Fruit fly (Drosophila melanogaster) whole organism, embryonic: ENCODE results near the gene pes.
A peak's percentile ranks its signal among the peaks of the same experiment; 100 is the strongest.

Experiments
- CG10979 ChIP-seq: fragments of 200-800 bp; sonication (Bioruptor generic); optimal IDR thresholded peaks from 2 replicates; lab custom pipeline; 2018; ENCODE audit warnings: missing biosample characterization, mild to moderate bottlenecking, missing genetic modification characterization, moderate library complexity
- CG11695 ChIP-seq: fragments of 200-800 bp; sonication (Bioruptor generic); IDR thresholded peaks from 3 replicates; pipeline ENCODE4 v1.3.6; 2022; ENCODE audit warnings: missing biosample characterization, missing genetic modification characterization
- CG12391 ChIP-seq: fragments of 200-800 bp; sonication (Bioruptor generic); optimal IDR thresholded peaks from 3 replicates; lab custom pipeline; 2018; ENCODE audit warnings: missing biosample characterization, mild to moderate bottlenecking, missing genetic modification characterization, moderate library complexity
- CG13424 ChIP-seq: fragments of 200-800 bp; sonication (Bioruptor generic); optimal IDR thresholded peaks from 2 replicates; lab custom pipeline; 2019; ENCODE audit warnings: missing biosample characterization, mild to moderate bottlenecking, missing genetic modification characterization, moderate library complexity
- CG15269 ChIP-seq: fragments of 200-800 bp; sonication (Bioruptor generic); optimal IDR thresholded peaks from 2 replicates; lab custom pipeline; 2018; ENCODE audit warnings: missing biosample characterization, mild to moderate bottlenecking, missing genetic modification characterization, moderate library complexity
- CG17385 ChIP-seq: fragments of 200-800 bp; sonication (Bioruptor generic); optimal IDR thresholded peaks from 3 replicates; lab custom pipeline; 2018; ENCODE audit warnings: missing biosample characterization, mild to moderate bottlenecking, missing genetic modification characterization
- CG17612 ChIP-seq: fragments of 200-800 bp; sonication (Bioruptor generic); IDR thresholded peaks from 2 replicates; pipeline ENCODE4 v1.3.6; 2022; ENCODE audit warnings: missing biosample characterization, missing genetic modification characterization
- CG18262 ChIP-seq: fragments of 200-800 bp; optimal IDR thresholded peaks from 3 replicates; lab custom pipeline; 2019; ENCODE audit warnings: missing biosample characterization, mild to moderate bottlenecking, missing genetic modification characterization, moderate library complexity
- CG2678 ChIP-seq: fragments of 200-800 bp; sonication (Bioruptor generic); optimal IDR thresholded peaks from 3 replicates; lab custom pipeline; 2019; ENCODE audit warnings: missing biosample characterization, mild to moderate bottlenecking, missing genetic modification characterization, moderate library complexity
- CG30403 ChIP-seq: fragments of 200-800 bp; sonication (Bioruptor generic); optimal IDR thresholded peaks from 3 replicates; lab custom pipeline; 2016; ENCODE audit warnings: missing biosample characterization, missing genetic modification characterization
- CG30431 ChIP-seq: fragments of 200-800 bp; sonication (Bioruptor generic); optimal IDR thresholded peaks from 2 replicates; lab custom pipeline; 2017; ENCODE audit warnings: missing biosample characterization, missing genetic modification characterization
- CG31441 ChIP-seq: fragments of 200-800 bp; sonication (Bioruptor generic); IDR thresholded peaks from 2 replicates; pipeline ENCODE4 v1.3.6; 2022; ENCODE audit warnings: missing biosample characterization, missing genetic modification characterization
- CG7556 ChIP-seq: fragments of 200-800 bp; sonication (Bioruptor generic); optimal IDR thresholded peaks from 2 replicates; lab custom pipeline; 2017; ENCODE audit warnings: missing biosample characterization, mild to moderate bottlenecking, missing genetic modification characterization
- CG7786 ChIP-seq: fragments of 200-800 bp; sonication (Bioruptor generic); optimal IDR thresholded peaks from 2 replicates; lab custom pipeline; 2016; ENCODE audit warnings: missing biosample characterization, missing genetic modification characterization
- CG7839 ChIP-seq: fragments of 200-800 bp; sonication (Bioruptor generic); optimal IDR thresholded peaks from 3 replicates; lab custom pipeline; 2018; ENCODE audit warnings: missing biosample characterization, mild to moderate bottlenecking, missing genetic modification characterization, moderate library complexity
- CG7963 ChIP-seq: fragments of 200-800 bp; sonication (Bioruptor generic); IDR thresholded peaks from 3 replicates; pipeline ENCODE4 v1.3.6; 2022; ENCODE audit warnings: missing biosample characterization, missing genetic modification characterization; ENCODE audit not compliant: partially characterized antibody
- CG9437 ChIP-seq: fragments of 200-800 bp; sonication (Bioruptor generic); optimal IDR thresholded peaks from 2 replicates; lab custom pipeline; 2018; ENCODE audit warnings: missing biosample characterization, mild to moderate bottlenecking, missing genetic modification characterization
- Drgx ChIP-seq: fragments of 200-800 bp; sonication (Bioruptor generic); IDR thresholded peaks from 2 replicates; pipeline ENCODE4 v1.3.6; 2022; ENCODE audit warnings: missing biosample characterization, missing genetic modification characterization
- Ets65A ChIP-seq: fragments of 200-800 bp; sonication (Bioruptor generic); peaks from one replicate; lab custom pipeline; 2016; ENCODE audit warnings: missing biosample characterization, missing genetic modification characterization
- Hmx ChIP-seq: fragments of 200-800 bp; sonication (Bioruptor generic); optimal IDR thresholded peaks from 2 replicates; lab custom pipeline; 2016; ENCODE audit warnings: missing biosample characterization, missing genetic modification characterization
- Hr51 ChIP-seq, 2 experiments: fragments of 200-800 bp; sonication (Bioruptor generic); optimal IDR thresholded peaks; 2 replicates in 1 of 2; 3 replicates in 1 of 2; lab custom pipeline; 2016 to 2018; ENCODE audit warnings: missing biosample characterization in 2 of 2, missing genetic modification characterization in 2 of 2, mild to moderate bottlenecking in 1 of 2, moderate library complexity in 1 of 2
- Med ChIP-seq: fragments of 200-800 bp; sonication (Bioruptor generic); peaks from one replicate; lab custom pipeline; 2016; ENCODE audit warnings: missing biosample characterization, missing genetic modification characterization, mild to moderate bottlenecking, inconsistent platforms, moderate library complexity
- Nf-YB ChIP-seq: fragments of 200-800 bp; sonication (Bioruptor generic); optimal IDR thresholded peaks from 3 replicates; lab custom pipeline; 2019; ENCODE audit warnings: missing biosample characterization, mild to moderate bottlenecking, missing genetic modification characterization, moderate library complexity
- PHDP ChIP-seq: fragments of 200-800 bp; sonication (Bioruptor generic); optimal IDR thresholded peaks from 3 replicates; lab custom pipeline; 2018; ENCODE audit warnings: missing biosample characterization, mild to moderate bottlenecking, missing genetic modification characterization, moderate library complexity
- Sox102F ChIP-seq: fragments of 200-800 bp; sonication (Bioruptor generic); optimal IDR thresholded peaks from 2 replicates; lab custom pipeline; 2018; ENCODE audit warnings: missing biosample characterization, mild to moderate bottlenecking, missing genetic modification characterization, moderate library complexity
- abd-A ChIP-seq: fragments of 200-800 bp; sonication (Bioruptor generic); optimal IDR thresholded peaks from 3 replicates; lab custom pipeline; 2019; ENCODE audit warnings: missing biosample characterization, mild to moderate bottlenecking, missing genetic modification characterization, moderate library complexity
- ap ChIP-seq: fragments of 200-800 bp; sonication (Bioruptor generic); IDR thresholded peaks from 2 replicates; pipeline ENCODE4 v1.3.6; 2022; ENCODE audit warnings: missing biosample characterization, missing genetic modification characterization
- bab2 ChIP-seq: fragments of 200-800 bp; sonication (Bioruptor generic); optimal IDR thresholded peaks from 2 replicates; lab custom pipeline; 2016; ENCODE audit warnings: missing biosample characterization, missing genetic modification characterization
- bsh ChIP-seq, 2 experiments: fragments of 200-800 bp; sonication (Bioruptor generic); optimal IDR thresholded peaks; 2 replicates each; lab custom pipeline; 2017 to 2018; ENCODE audit warnings: mild to moderate bottlenecking in 2 of 2, missing biosample characterization in 2 of 2, missing genetic modification characterization in 2 of 2, moderate library complexity in 1 of 2
- cad ChIP-seq: fragments of >200 bp; optimal IDR thresholded peaks from 2 replicates; lab custom pipeline; 2017; ENCODE audit warnings: missing biosample characterization, missing genetic modification characterization
- crol ChIP-seq: fragments of 200-800 bp; sonication (Bioruptor generic); IDR thresholded peaks from 2 replicates; pipeline ENCODE4 v1.3.6; 2022; ENCODE audit warnings: missing biosample characterization, missing genetic modification characterization
- dmrt99B ChIP-seq: fragments of 200-800 bp; sonication (Bioruptor generic); optimal IDR thresholded peaks from 2 replicates; lab custom pipeline; 2018; ENCODE audit warnings: missing biosample characterization, mild to moderate bottlenecking, missing genetic modification characterization, moderate library complexity
- dysf ChIP-seq: fragments of 200-800 bp; sonication (Bioruptor generic); IDR thresholded peaks from 3 replicates; pipeline ENCODE4 v1.3.6; 2022; ENCODE audit warnings: missing biosample characterization, missing genetic modification characterization
- ewg ChIP-seq: fragments of 200-800 bp; sonication (Bioruptor generic); optimal IDR thresholded peaks from 3 replicates; lab custom pipeline; 2017; ENCODE audit warnings: mild to moderate bottlenecking, missing biosample characterization, missing genetic modification reagents, missing genetic modification characterization
- exex ChIP-seq: fragments of 200-800 bp; sonication (Bioruptor generic); optimal IDR thresholded peaks from 4 replicates; lab custom pipeline; 2018; ENCODE audit warnings: missing biosample characterization, mild to moderate bottlenecking, missing genetic modification characterization, moderate library complexity
- gem ChIP-seq: fragments of 200-800 bp; sonication (Bioruptor generic); optimal IDR thresholded peaks from 2 replicates; lab custom pipeline; 2019; ENCODE audit warnings: missing biosample characterization, mild to moderate bottlenecking, missing genetic modification characterization, moderate library complexity
- kni ChIP-seq: fragments of 200-800 bp; sonication (Bioruptor generic); optimal IDR thresholded peaks from 3 replicates; lab custom pipeline; 2017; ENCODE audit warnings: mild to moderate bottlenecking, missing biosample characterization, missing genetic modification reagents, missing genetic modification characterization
- phol ChIP-seq: fragments of 200-800 bp; sonication (Bioruptor generic); optimal IDR thresholded peaks from 3 replicates; lab custom pipeline; 2018; ENCODE audit warnings: missing biosample characterization, mild to moderate bottlenecking, missing genetic modification characterization, moderate library complexity
- pros ChIP-seq: fragments of 200-800 bp; sonication (Bioruptor generic); optimal IDR thresholded peaks from 3 replicates; lab custom pipeline; 2019; ENCODE audit warnings: missing biosample characterization, mild to moderate bottlenecking, missing genetic modification characterization, moderate library complexity
- ranshi ChIP-seq: fragments of 200-800 bp; sonication (Bioruptor generic); IDR thresholded peaks from 2 replicates; pipeline ENCODE4 v1.3.6; 2022; ENCODE audit warnings: missing biosample characterization, missing genetic modification characterization
- row ChIP-seq: fragments of 200-800 bp; sonication (Bioruptor generic); IDR thresholded peaks from 3 replicates; pipeline ENCODE4 v1.3.6; 2022; ENCODE audit warnings: missing biosample characterization, missing genetic modification characterization
- sd ChIP-seq: fragments of 200-800 bp; sonication (Bioruptor generic); optimal IDR thresholded peaks from 3 replicates; lab custom pipeline; 2018; ENCODE audit warnings: missing biosample characterization, mild to moderate bottlenecking, missing genetic modification characterization, moderate library complexity
- sens ChIP-seq: fragments of 200-800 bp; sonication (Bioruptor generic); peaks from one replicate; lab custom pipeline; 2016; ENCODE audit warnings: missing biosample characterization, missing genetic modification characterization
- sug ChIP-seq: fragments of 200-800 bp; optimal IDR thresholded peaks from 2 replicates; lab custom pipeline; 2019; ENCODE audit warnings: missing biosample characterization, mild to moderate bottlenecking, missing genetic modification characterization, moderate library complexity
- ttk ChIP-seq: fragments of 200-800 bp; sonication (Bioruptor generic); IDR thresholded peaks from 2 replicates; pipeline ENCODE4 v2.1.2; 2022; ENCODE audit warnings: missing biosample characterization, missing genetic modification characterization

The pes gene

DNA sequence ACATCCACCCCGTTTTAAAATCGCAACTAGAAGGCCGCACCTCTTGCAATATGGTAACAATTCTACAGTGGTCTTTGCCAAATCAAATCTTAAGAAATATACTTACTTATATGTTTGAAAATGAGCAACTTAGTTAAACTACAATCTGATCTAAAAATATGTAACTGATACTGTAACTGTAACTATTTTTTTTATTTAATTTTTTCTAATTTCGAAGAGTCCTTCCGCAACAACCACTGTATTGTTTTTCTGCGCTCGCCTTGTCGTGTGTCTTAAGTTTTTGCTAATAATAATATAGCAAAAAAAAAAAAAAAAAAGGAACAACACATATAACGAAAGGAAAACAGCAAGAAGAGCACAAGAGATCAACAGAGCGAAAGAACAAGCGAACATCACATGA, 22.6 kb downstream of the pes start:
- TF ChIP-seq Drgx (peak; percentile 49), bsh (GFP tag; optimal IDR thresholded peaks at IDR 0.05; lab: Kevin White, UChicago) (peak in 1 of 2 experiments; percentile 47), bab2 (no peak)

DNA sequence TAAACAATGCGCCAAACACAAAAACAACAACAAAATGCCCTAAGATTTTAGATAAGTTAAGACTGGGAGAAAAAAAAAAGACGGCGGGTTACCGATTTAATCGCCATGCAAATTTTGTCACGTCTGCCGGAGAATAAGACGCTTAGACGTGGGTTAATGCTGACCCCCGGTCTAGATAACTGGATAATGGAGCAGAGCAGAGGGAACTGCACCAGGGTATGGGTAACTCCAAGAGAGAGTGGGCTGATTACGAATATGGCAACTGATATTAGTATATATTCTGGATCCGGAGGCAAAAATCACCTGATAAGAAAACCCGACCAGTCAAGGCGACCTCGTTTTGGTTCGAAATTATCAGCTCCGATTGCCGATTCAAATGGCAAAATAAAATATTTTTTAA, 24.0 kb downstream of the pes start:
- TF ChIP-seq sug (tag; lab: Kevin White, UChicago) (peak; percentile 45), CG7786 (no peak), exex (peak; percentile 15), ap (GFP tag; lab: Robert Waterston, UW) (no peak), kni (GFP tag; lab: Kevin White, UChicago) (no peak)

DNA sequence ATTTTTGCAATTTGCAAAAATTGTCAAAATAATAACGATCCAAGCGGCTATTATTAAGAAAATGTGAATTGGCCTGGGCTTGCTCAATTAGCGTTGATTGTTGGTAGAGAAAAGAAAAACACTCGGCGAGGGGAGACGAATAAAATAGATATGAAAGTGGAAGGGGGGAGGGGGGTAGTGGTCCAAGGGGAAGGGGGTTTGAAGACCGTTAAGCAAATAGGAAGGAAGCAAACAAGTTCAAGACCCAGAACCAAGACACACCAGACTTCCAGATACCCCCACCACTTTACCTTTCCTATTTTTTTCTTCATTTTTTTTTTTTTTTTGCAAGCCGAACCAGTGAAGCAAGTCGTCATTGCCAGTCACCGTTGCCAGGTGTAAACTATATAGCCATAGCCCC, 24.7 kb downstream of the pes start:
- TF ChIP-seq pros (GFP tag; lab: Kevin White, UChicago) (no peak), crol (GFP tag; lab: Robert Waterston, UW) (peak; percentile 51), CG17612 (GFP tag; lab: Robert Waterston, UW) (0 out of 2 replicates have a peak, but pooled peaks have one; percentile 7)

DNA sequence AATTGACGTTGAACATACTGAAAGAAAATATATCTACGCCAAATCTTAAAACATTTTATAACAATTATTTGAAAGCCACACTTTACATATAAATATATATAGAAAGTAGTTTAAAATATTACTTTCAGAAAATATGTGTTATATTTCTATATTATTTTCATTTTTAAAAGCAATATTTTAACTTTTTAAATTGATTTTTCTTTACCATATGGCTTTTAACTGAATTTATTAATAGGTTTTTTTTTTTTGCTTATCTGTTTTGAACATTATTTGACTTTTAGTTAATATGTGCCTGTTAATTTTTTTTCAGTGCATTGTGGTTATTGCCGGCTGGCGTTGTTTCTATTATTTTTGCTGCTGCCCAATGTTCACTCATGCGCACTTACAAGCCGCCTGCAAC, 25.9 kb downstream of the pes start:
- no peak for TF ChIP-seq sens (GFP tag; lab: Kevin White, UChicago)
- peak; percentile 18 for TF ChIP-seq CG30403 (GFP tag; lab: Kevin White, UChicago)
- no peak for TF ChIP-seq Ets65A
- no peak for TF ChIP-seq ttk
- TF ChIP-seq CG15269, result peak; percentile 17
- no peak for TF ChIP-seq Nf-YB
- no peak for TF ChIP-seq CG30431 (GFP tag; lab: Kevin White, UChicago)
- peak; percentile 53 for TF ChIP-seq gem (tag; lab: Kevin White, UChicago)
- no peak for TF ChIP-seq Hmx (GFP tag; lab: Kevin White, UChicago)
- TF ChIP-seq CG7556 (GFP tag; lab: Kevin White, UChicago), result peak; percentile 11
- no peak for TF ChIP-seq CG17385 (GFP tag; lab: Kevin White, UChicago)
- TF ChIP-seq Drgx, result peak; percentile 58
- peak; percentile 28 for TF ChIP-seq CG7839
- peak; percentile 37; the same call in 1 of the 3 replicates for TF ChIP-seq dysf
- TF ChIP-seq ewg, result peak; percentile 25
- TF ChIP-seq PHDP, result peak; percentile 24
- TF ChIP-seq Sox102F, result peak; percentile 4
- TF ChIP-seq CG7963 (GFP tag; lab: Robert Waterston, UW), result no peak
- TF ChIP-seq dmrt99B (tag; lab: Kevin White, UChicago), result peak; percentile 35
- peak; percentile 15 for TF ChIP-seq Med (GFP tag; lab: Kevin White, UChicago)
- no peak for TF ChIP-seq ranshi (GFP tag; lab: Robert Waterston, UW)
- TF ChIP-seq CG18262 (tag; lab: Kevin White, UChicago), result peak; percentile 11
- peak; percentile 13 for TF ChIP-seq CG13424 (tag; lab: Kevin White, UChicago)
- peak; percentile 5 for TF ChIP-seq CG10979 (tag; lab: Kevin White, UChicago)
- TF ChIP-seq CG9437 (GFP tag; lab: Kevin White, UChicago), result peak; percentile 2
- peak; percentile 21 for TF ChIP-seq phol (tag; lab: Kevin White, UChicago)
- TF ChIP-seq CG12391 (tag; lab: Kevin White, UChicago), result peak; percentile 10
- TF ChIP-seq sd (tag; lab: Kevin White, UChicago), result no peak
- peak; percentile 23; the same call in 1 of the 3 replicates for TF ChIP-seq row
- TF ChIP-seq CG11695 (GFP tag; lab: Robert Waterston, UW), result no peak
- peak; percentile 45 for TF ChIP-seq CG2678 (tag; lab: Kevin White, UChicago)
- TF ChIP-seq CG31441 (GFP tag; lab: Robert Waterston, UW), result peak; percentile 21; the same call in 1 of the 2 replicates
- TF ChIP-seq cad (GFP tag; lab: Kevin White, UChicago), result no peak
- no peak for TF ChIP-seq abd-A
- TF ChIP-seq Hr51 (GFP tag; optimal IDR thresholded peaks at IDR 0.05; lab: Kevin White, UChicago), result peak in 1 of 2 experiments; percentile 7
